Worm (Caenorhabditis elegans) whole organism, L2 larva: Measurements from ENCODE around the gene Y7A5A.8.
A peak's percentile ranks its signal among the peaks of the same experiment; 100 is the strongest.

Experiments
- C34F6.9 ChIP-seq: fragments of 150-350 bp; optimal IDR thresholded peaks from 2 replicates; lab custom pipeline; 2014; ENCODE audit warnings: missing biosample characterization, missing genetic modification characterization
- Y55F3AM.14 ChIP-seq: fragments of 200-800 bp; sonication (Bioruptor generic); optimal IDR thresholded peaks from 2 replicates; lab custom pipeline; 2018; ENCODE audit warnings: mild to moderate bottlenecking, missing genetic modification characterization, missing compliant biosample characterization
- ZK546.5 ChIP-seq: sonication (generic microtip); optimal IDR thresholded peaks from 2 replicates; lab custom pipeline; 2017; ENCODE audit warnings: missing biosample characterization, missing genetic modification characterization
- aly-2 ChIP-seq: fragments of 150-350 bp; optimal IDR thresholded peaks from 2 replicates; lab custom pipeline; 2014; ENCODE audit warnings: missing biosample characterization, missing genetic modification characterization
- ama-1 ChIP-seq: fragments of 150-350 bp; optimal IDR thresholded peaks from 2 replicates; lab custom pipeline; 2018; ENCODE audit warnings: inconsistent platforms
- ceh-16 ChIP-seq: fragments of 150-350 bp; optimal IDR thresholded peaks from 2 replicates; lab custom pipeline; 2014; ENCODE audit warnings: missing biosample characterization, missing genetic modification characterization
- ceh-82 ChIP-seq: fragments of 150-350 bp; optimal IDR thresholded peaks from 2 replicates; lab custom pipeline; 2014; ENCODE audit warnings: missing biosample characterization, missing genetic modification characterization
- crh-2 ChIP-seq: sonication (generic microtip); optimal IDR thresholded peaks from 2 replicates; lab custom pipeline; 2017; ENCODE audit warnings: missing biosample characterization, missing genetic modification characterization
- dmd-4 ChIP-seq: sonication (generic microtip); optimal IDR thresholded peaks from 2 replicates; lab custom pipeline; 2017; ENCODE audit warnings: missing biosample characterization, missing genetic modification characterization
- egl-27 ChIP-seq: sonication (generic microtip); optimal IDR thresholded peaks from 3 replicates; lab custom pipeline; 2017; ENCODE audit warnings: missing biosample characterization, missing genetic modification reagents, missing genetic modification characterization
- elt-3 ChIP-seq: sonication (generic microtip); optimal IDR thresholded peaks from 2 replicates; lab custom pipeline; 2017; ENCODE audit warnings: missing biosample characterization, missing genetic modification characterization
- fos-1 ChIP-seq: fragments of 150-350 bp; optimal IDR thresholded peaks from 2 replicates; lab custom pipeline; 2014; ENCODE audit warnings: missing biosample characterization, missing genetic modification characterization
- gmeb-1 ChIP-seq: fragments of 150-350 bp; optimal IDR thresholded peaks from 2 replicates; lab custom pipeline; 2014; ENCODE audit warnings: missing biosample characterization, missing genetic modification characterization
- lin-11 ChIP-seq: fragments of 150-350 bp; sonication (generic microtip); optimal IDR thresholded peaks from 2 replicates; lab custom pipeline; 2014; ENCODE audit warnings: missing biosample characterization, missing genetic modification characterization, inconsistent platforms, mixed read lengths
- lin-39 ChIP-seq: fragments of 150-350 bp; optimal IDR thresholded peaks from 2 replicates; lab custom pipeline; 2014; ENCODE audit warnings: missing biosample characterization, missing genetic modification reagents, missing genetic modification characterization
- lsy-2 ChIP-seq, 2 experiments: fragments of 150-350 bp in 1 of 2; sonication (generic microtip) in 1 of 2; optimal IDR thresholded peaks; 2 replicates each; lab custom pipeline; 2014 to 2017; ENCODE audit warnings: missing biosample characterization in 2 of 2, missing genetic modification characterization in 2 of 2
- mdl-1 ChIP-seq, 2 experiments: fragments of 150-350 bp in 1 of 2; sonication (generic microtip) in 1 of 2; optimal IDR thresholded peaks; 2 replicates each; lab custom pipeline; 2017; ENCODE audit warnings: missing biosample characterization in 2 of 2, missing genetic modification characterization in 2 of 2
- nhr-10 ChIP-seq: sonication (generic microtip); optimal IDR thresholded peaks from 2 replicates; lab custom pipeline; 2017; ENCODE audit warnings: missing biosample characterization, missing genetic modification characterization
- nhr-11 ChIP-seq: fragments of 150-350 bp; optimal IDR thresholded peaks from 2 replicates; lab custom pipeline; 2014; ENCODE audit warnings: missing biosample characterization, missing genetic modification characterization
- nhr-12 ChIP-seq: fragments of 150-350 bp; optimal IDR thresholded peaks from 2 replicates; lab custom pipeline; 2014; ENCODE audit warnings: missing biosample characterization, missing genetic modification characterization
- nhr-129 ChIP-seq: fragments of 150-350 bp; optimal IDR thresholded peaks from 2 replicates; lab custom pipeline; 2014; ENCODE audit warnings: missing biosample characterization, missing genetic modification characterization
- nhr-21 ChIP-seq: fragments of 150-350 bp; optimal IDR thresholded peaks from 2 replicates; lab custom pipeline; 2014; ENCODE audit warnings: missing biosample characterization, missing genetic modification characterization
- nhr-237 ChIP-seq: fragments of 150-350 bp; optimal IDR thresholded peaks from 2 replicates; lab custom pipeline; 2014; ENCODE audit warnings: missing biosample characterization, missing genetic modification characterization
- nhr-77 ChIP-seq: fragments of 150-350 bp; optimal IDR thresholded peaks from 2 replicates; lab custom pipeline; 2014; ENCODE audit warnings: missing biosample characterization, missing genetic modification characterization
- peb-1 ChIP-seq: fragments of 150-350 bp; optimal IDR thresholded peaks from 2 replicates; lab custom pipeline; 2014; ENCODE audit warnings: missing biosample characterization, missing genetic modification characterization
- sem-4 ChIP-seq: fragments of 150-350 bp; optimal IDR thresholded peaks from 2 replicates; lab custom pipeline; 2014; ENCODE audit warnings: missing biosample characterization, missing genetic modification reagents, missing genetic modification characterization
- skn-1 ChIP-seq: sonication (generic microtip); optimal IDR thresholded peaks from 2 replicates; lab custom pipeline; 2017; ENCODE audit warnings: missing biosample characterization, missing genetic modification characterization
- sma-9 ChIP-seq, 2 experiments: fragments of 150-350 bp in 1 of 2; sonication (generic microtip) in 1 of 2; optimal IDR thresholded peaks; 2 replicates each; lab custom pipeline; 2014 to 2016; ENCODE audit warnings: missing genetic modification characterization in 2 of 2, mild to moderate bottlenecking in 1 of 2, missing biosample characterization in 1 of 2, missing compliant biosample characterization in 1 of 2, missing genetic modification reagents in 1 of 2, moderate library complexity in 1 of 2
- snpc-4 ChIP-seq: fragments of 150-350 bp; optimal IDR thresholded peaks from 2 replicates; lab custom pipeline; 2014; ENCODE audit warnings: missing biosample characterization, missing genetic modification characterization
- unc-39 ChIP-seq: fragments of 150-350 bp; optimal IDR thresholded peaks from 2 replicates; lab custom pipeline; 2014; ENCODE audit warnings: missing biosample characterization, missing genetic modification characterization
- unc-55 ChIP-seq: fragments of 150-350 bp; sonication (generic microtip); optimal IDR thresholded peaks from 3 replicates; lab custom pipeline; 2014; ENCODE audit warnings: missing biosample characterization, missing genetic modification reagents, missing genetic modification characterization
- unc-62 ChIP-seq: fragments of 150-350 bp; optimal IDR thresholded peaks from 2 replicates; lab custom pipeline; 2014; ENCODE audit warnings: missing biosample characterization, missing genetic modification reagents, missing genetic modification characterization
- zag-1 ChIP-seq: fragments of 150-350 bp; optimal IDR thresholded peaks from 2 replicates; lab custom pipeline; 2014; ENCODE audit warnings: missing biosample characterization, missing genetic modification characterization
- ztf-1 ChIP-seq: fragments of 200-800 bp; sonication (Bioruptor generic); conservative IDR thresholded peaks from 2 replicates; pipeline ENCODE4 v1.3.6; 2022; ENCODE audit warnings: missing genetic modification characterization, missing compliant biosample characterization
- ztf-11 ChIP-seq: sonication (generic microtip); optimal IDR thresholded peaks from 2 replicates; lab custom pipeline; 2017; ENCODE audit warnings: missing biosample characterization, missing genetic modification characterization

Gene Y7A5A.8

DNA sequence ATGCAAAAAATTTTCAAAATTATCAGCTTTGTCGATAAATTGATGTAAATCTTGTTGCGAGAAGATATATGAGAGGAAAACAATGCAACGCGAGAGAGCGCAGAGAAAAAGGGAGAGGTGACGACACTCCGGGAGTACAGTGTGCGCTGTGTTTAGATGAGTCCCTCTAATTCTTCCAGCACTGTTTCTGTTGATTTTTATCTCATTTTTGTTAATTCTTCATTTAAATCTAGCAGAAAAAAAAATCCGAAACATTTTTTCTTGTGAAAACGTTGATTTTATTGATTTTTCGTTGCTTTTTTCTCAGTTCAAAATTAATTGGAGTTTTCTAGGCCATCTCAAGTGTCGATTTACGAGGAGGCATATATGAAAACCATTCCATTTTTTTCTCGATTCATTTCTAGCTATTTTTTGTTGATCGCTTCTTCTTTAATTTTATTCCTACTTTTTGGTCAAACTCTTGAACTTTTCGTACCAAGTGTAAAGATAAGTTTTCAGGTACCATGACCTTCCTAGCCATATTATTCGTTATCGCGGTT is 27.2 kb downstream of the Y7A5A.8 start, which contains the start of gene acl-1 (continued):
- peak; percentile 67 for TF ChIP-seq nhr-21 (tag; lab: Kevin White, UChicago)
- TF ChIP-seq elt-3 (tag; lab: Kevin White, UChicago), result no peak
- no peak for TF ChIP-seq nhr-11
- TF ChIP-seq ZK546.5 (tag; lab: Kevin White, UChicago), result no peak
- TF ChIP-seq, all 48 proteins: peak for 25

DNA sequence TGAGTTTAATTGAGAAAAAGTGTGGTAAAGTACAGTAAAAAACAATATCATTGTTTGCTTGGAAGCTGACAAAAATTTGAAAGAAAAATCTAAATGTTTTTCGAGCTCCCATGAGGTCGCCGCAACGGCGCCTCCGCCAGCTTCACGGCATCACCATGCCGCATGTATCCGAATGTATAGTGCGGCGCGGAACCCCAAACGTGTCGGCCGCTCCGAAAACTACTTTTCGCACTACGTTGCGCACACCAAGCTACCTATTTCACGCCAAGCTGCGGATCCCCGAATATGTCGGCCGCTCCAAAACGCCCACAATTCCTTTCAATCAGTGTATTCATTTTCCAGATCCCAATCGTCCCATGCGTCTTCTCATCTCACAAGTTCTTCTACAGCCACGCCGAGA is 28.7 kb downstream of the Y7A5A.8 start:
- TF ChIP-seq elt-3 (tag; lab: Kevin White, UChicago), result no peak
- peak; percentile 47 for TF ChIP-seq snpc-4 (tag; lab: Kevin White, UChicago)
- TF ChIP-seq, all 48 proteins: peak for 1

DNA sequence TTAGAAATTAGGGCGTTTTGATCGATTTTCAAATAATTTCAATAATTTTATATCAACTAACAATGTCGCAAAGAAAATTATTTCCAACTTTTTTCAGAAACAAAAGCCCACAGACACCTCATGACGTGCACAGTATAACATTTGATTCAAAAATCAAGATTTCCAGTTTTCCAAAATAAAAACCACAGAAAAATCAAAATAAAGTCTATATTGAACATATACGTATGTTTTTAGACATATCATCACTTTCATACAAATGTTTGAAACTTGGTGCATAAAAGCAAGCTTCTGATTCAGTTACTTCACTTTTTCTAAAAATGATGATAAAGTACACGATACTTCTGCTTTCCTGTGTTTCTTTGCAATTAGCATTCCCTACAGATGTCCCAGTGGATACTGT is 34.6 kb downstream of the Y7A5A.8 start, which contains the start of gene F53H4.2:
Gene F53H4.2 (plus strand): TSS at position 301 of the 400 bp plus-strand sequence.
- TF ChIP-seq gmeb-1 (tag; lab: Kevin White, UChicago) (no peak), nhr-77 (no peak), peb-1 (tag; lab: Kevin White, UChicago) (no peak), C34F6.9 (tag; lab: Kevin White, UChicago) (no peak), nhr-237 (tag; lab: Kevin White, UChicago) (no peak), ztf-1 (GFP tag; lab: Robert Waterston, UW) (no peak), lin-39 (tag; lab: Kevin White, UChicago) (no peak), ama-1 (lab: Kevin White, UChicago) (no peak), nhr-10 (tag; lab: Kevin White, UChicago) (no peak), unc-39 (tag; lab: Kevin White, UChicago) (no peak), ztf-11 (tag; lab: Kevin White, UChicago) (no peak), sma-9 (GFP tag; optimal IDR thresholded peaks at IDR 0.05; lab: Kevin White, UChicago) (no peak), sma-9 (tag; optimal IDR thresholded peaks at IDR 0.05; lab: Kevin White, UChicago) (no peak), mdl-1 (tag; optimal IDR thresholded peaks at IDR 0.05; lab: Kevin White, UChicago) (no peak), fos-1 (tag; lab: Kevin White, UChicago) (no peak), lsy-2 (tag; optimal IDR thresholded peaks at IDR 0.05; lab: Kevin White, UChicago) (no peak), ceh-82 (no peak), lin-11 (no peak), sem-4 (tag; lab: Kevin White, UChicago) (no peak), nhr-12 (tag; lab: Kevin White, UChicago) (no peak), skn-1 (tag; lab: Kevin White, UChicago) (no peak)

DNA sequence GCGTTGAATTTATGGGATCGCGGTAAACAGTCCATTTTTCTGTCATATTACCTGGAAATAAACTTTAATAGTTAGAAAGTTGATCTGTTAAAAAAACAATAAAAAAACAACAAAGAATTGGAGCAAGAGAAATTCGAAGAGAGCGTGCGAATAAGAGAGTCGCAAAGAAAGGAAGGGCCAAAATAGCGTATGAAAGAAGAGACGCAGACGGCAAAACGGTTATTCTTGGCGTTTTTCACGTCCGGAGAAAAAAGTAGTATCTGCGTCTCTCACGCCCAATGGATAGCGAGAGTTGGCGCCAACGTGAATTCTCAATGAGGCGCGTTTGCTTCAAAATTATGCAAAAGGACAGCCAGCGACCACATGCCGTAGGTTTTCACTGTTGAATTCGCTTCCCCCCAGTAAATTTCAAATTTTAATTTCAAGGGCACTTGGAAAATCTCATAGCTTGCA is 38.3 kb downstream of the Y7A5A.8 start, which contains the start of gene F53H4.6:
Gene F53H4.6 (minus strand): TSS at position 51 of the 453 bp plus-strand sequence.
- TF ChIP-seq mdl-1 (tag; optimal IDR thresholded peaks at IDR 0.05; lab: Kevin White, UChicago) (no peak), unc-55 (GFP tag; lab: Kevin White, UChicago) (peak; percentile 62), snpc-4 (tag; lab: Kevin White, UChicago) (no peak), C34F6.9 (tag; lab: Kevin White, UChicago) (peak; percentile 11), dmd-4 (tag; lab: Kevin White, UChicago) (no peak), lsy-2 (tag; optimal IDR thresholded peaks at IDR 0.05; lab: Kevin White, UChicago) (peak; percentile 30 to 74), egl-27 (tag; lab: Kevin White, UChicago) (no peak), crh-2 (tag; lab: Kevin White, UChicago) (peak; percentile 6), zag-1 (no peak), elt-3 (tag; lab: Kevin White, UChicago) (no peak), fos-1 (tag; lab: Kevin White, UChicago) (no peak), aly-2 (tag; lab: Kevin White, UChicago) (no peak), Y55F3AM.14 (GFP tag; lab: Kevin White, UChicago) (no peak), ceh-16 (tag; lab: Kevin White, UChicago) (no peak), peb-1 (tag; lab: Kevin White, UChicago) (no peak), nhr-129 (tag; lab: Kevin White, UChicago) (peak; percentile 34), ama-1 (lab: Kevin White, UChicago) (no peak), unc-62 (GFP tag; lab: Kevin White, UChicago) (no peak)
